Fruit fly (Drosophila melanogaster) whole organism, prepupa: ENCODE data around the gene CG11380.

Experiments used
- CG10631 ChIP-seq: fragments of 200-800 bp; sonication (Bioruptor generic); optimal IDR thresholded peaks from 2 replicates; lab custom pipeline; 2016; ENCODE audit warnings: missing biosample characterization, missing genetic modification characterization
- CG10669 ChIP-seq: fragments of 200-800 bp; sonication (Bioruptor generic); optimal IDR thresholded peaks from 3 replicates; lab custom pipeline; 2018; ENCODE audit warnings: missing biosample characterization, mild to moderate bottlenecking, missing genetic modification characterization, moderate library complexity
- CG11762 ChIP-seq: fragments of 200-800 bp; sonication (Bioruptor generic); optimal IDR thresholded peaks from 3 replicates; lab custom pipeline; 2016; ENCODE audit warnings: missing biosample characterization, missing genetic modification characterization; ENCODE audit not compliant: insufficient read depth
- CG15336 ChIP-seq: fragments of 200-800 bp; sonication (Bioruptor generic); IDR thresholded peaks from 2 replicates; pipeline ENCODE4 v1.3.6; 2022; ENCODE audit warnings: missing biosample characterization, missing genetic modification characterization
- CG1621 ChIP-seq: fragments of 200-800 bp; sonication (Bioruptor generic); optimal IDR thresholded peaks from 3 replicates; lab custom pipeline; 2018; ENCODE audit warnings: missing biosample characterization, mild to moderate bottlenecking, missing genetic modification characterization
- CG16779 ChIP-seq: fragments of 200-800 bp; sonication (Bioruptor generic); optimal IDR thresholded peaks from 3 replicates; lab custom pipeline; 2017; ENCODE audit warnings: missing biosample characterization, mild to moderate bottlenecking, missing genetic modification characterization
- CG3032 ChIP-seq: fragments of 200-800 bp; optimal IDR thresholded peaks from 2 replicates; lab custom pipeline; 2019; ENCODE audit warnings: missing biosample characterization, mild to moderate bottlenecking, missing genetic modification characterization, moderate library complexity
- CG31627 ChIP-seq: fragments of 200-800 bp; sonication (Bioruptor generic); optimal IDR thresholded peaks from 3 replicates; lab custom pipeline; 2016; ENCODE audit warnings: missing biosample characterization, missing genetic modification characterization
- CG32006 ChIP-seq: fragments of 200-800 bp; sonication (Bioruptor generic); optimal IDR thresholded peaks from 3 replicates; lab custom pipeline; 2017; ENCODE audit warnings: missing biosample characterization, mild to moderate bottlenecking, missing genetic modification characterization
- CG3919 ChIP-seq: fragments of 200-800 bp; sonication (Bioruptor generic); optimal IDR thresholded peaks from 3 replicates; lab custom pipeline; 2016; ENCODE audit warnings: missing biosample characterization, missing genetic modification characterization
- CG6163 ChIP-seq: fragments of 200-800 bp; sonication (Bioruptor generic); IDR thresholded peaks from 3 replicates; pipeline ENCODE4 v1.3.6; 2022; ENCODE audit warnings: missing biosample characterization, missing genetic modification characterization
- CG6808 ChIP-seq: fragments of 200-800 bp; sonication (Bioruptor generic); optimal IDR thresholded peaks from 3 replicates; lab custom pipeline; 2017; ENCODE audit warnings: missing biosample characterization, missing genetic modification characterization, mild to moderate bottlenecking, moderate library complexity, missing genetic modification reagents
- CG7368 ChIP-seq: fragments of 200-800 bp; sonication (Bioruptor generic); optimal IDR thresholded peaks from 3 replicates; lab custom pipeline; 2016; ENCODE audit warnings: missing biosample characterization, missing genetic modification characterization
- CG8119 ChIP-seq: fragments of 200-800 bp; sonication (Bioruptor generic); IDR thresholded peaks from 3 replicates; pipeline ENCODE4 v1.3.6; 2022; ENCODE audit warnings: missing biosample characterization, missing genetic modification characterization
- CG8319 ChIP-seq: fragments of 200-800 bp; sonication (Bioruptor generic); optimal IDR thresholded peaks from 3 replicates; lab custom pipeline; 2016; ENCODE audit warnings: missing biosample characterization, missing genetic modification characterization
- CG8632 ChIP-seq: fragments of 200-800 bp; sonication (Bioruptor generic); optimal IDR thresholded peaks from 3 replicates; lab custom pipeline; 2016; ENCODE audit warnings: missing biosample characterization, missing genetic modification characterization
- CG9139 ChIP-seq: fragments of 200-800 bp; sonication (Bioruptor generic); optimal IDR thresholded peaks from 3 replicates; lab custom pipeline; 2017; ENCODE audit warnings: missing biosample characterization, mild to moderate bottlenecking, missing genetic modification characterization
- Eip75B ChIP-seq: fragments of 200-800 bp; sonication (Bioruptor generic); optimal IDR thresholded peaks from 3 replicates; lab custom pipeline; 2016; ENCODE audit warnings: missing biosample characterization, missing genetic modification characterization
- Ets21C ChIP-seq: fragments of 200-800 bp; sonication (Bioruptor generic); optimal IDR thresholded peaks from 3 replicates; lab custom pipeline; 2016; ENCODE audit warnings: missing biosample characterization, missing genetic modification characterization
- Ets96B ChIP-seq: fragments of 200-800 bp; optimal IDR thresholded peaks from 2 replicates; lab custom pipeline; 2019; ENCODE audit warnings: missing biosample characterization, mild to moderate bottlenecking, missing genetic modification characterization, moderate library complexity
- Gug ChIP-seq: fragments of 200-800 bp; sonication (Bioruptor generic); IDR thresholded peaks from 2 replicates; pipeline ENCODE4 v1.3.6; 2022; ENCODE audit warnings: missing biosample characterization, missing genetic modification characterization
- Hr39 ChIP-seq: fragments of 200-800 bp; sonication (Bioruptor generic); optimal IDR thresholded peaks from 2 replicates; lab custom pipeline; 2016; ENCODE audit warnings: missing biosample characterization, missing genetic modification characterization
- Hr4 ChIP-seq: fragments of 200-800 bp; sonication (Bioruptor generic); optimal IDR thresholded peaks from 3 replicates; lab custom pipeline; 2016; ENCODE audit warnings: missing biosample characterization, missing genetic modification characterization
- Lpt ChIP-seq: fragments of 200-800 bp; sonication (Bioruptor generic); optimal IDR thresholded peaks from 3 replicates; lab custom pipeline; 2016; ENCODE audit warnings: missing biosample characterization, missing genetic modification characterization
- Met ChIP-seq: fragments of 200-800 bp; sonication (Bioruptor generic); optimal IDR thresholded peaks from 3 replicates; lab custom pipeline; 2016; ENCODE audit warnings: missing biosample characterization, missing genetic modification characterization
- OdsH ChIP-seq: fragments of 200-800 bp; sonication (Bioruptor generic); optimal IDR thresholded peaks from 3 replicates; lab custom pipeline; 2016; ENCODE audit warnings: missing biosample characterization, missing genetic modification characterization
- Smox ChIP-seq: fragments of 200-800 bp; sonication (Bioruptor generic); optimal IDR thresholded peaks from 3 replicates; lab custom pipeline; 2016; ENCODE audit warnings: missing biosample characterization, missing genetic modification characterization
- Sox102F ChIP-seq: fragments of 200-800 bp; sonication (Bioruptor generic); optimal IDR thresholded peaks from 2 replicates; lab custom pipeline; 2016; ENCODE audit warnings: missing biosample characterization, mild to moderate bottlenecking, missing genetic modification characterization
- Sox15 ChIP-seq: fragments of 200-800 bp; sonication (Bioruptor generic); optimal IDR thresholded peaks from 3 replicates; lab custom pipeline; 2016; ENCODE audit warnings: missing biosample characterization, missing genetic modification characterization
- achi ChIP-seq: fragments of 200-800 bp; sonication (Bioruptor generic); optimal IDR thresholded peaks from 3 replicates; lab custom pipeline; 2016; ENCODE audit warnings: missing biosample characterization, missing genetic modification characterization
- acj6 ChIP-seq: fragments of 200-800 bp; sonication (Bioruptor generic); optimal IDR thresholded peaks from 3 replicates; lab custom pipeline; 2016; ENCODE audit warnings: missing biosample characterization, missing genetic modification characterization
- cyc ChIP-seq: fragments of 200-800 bp; sonication (Bioruptor generic); optimal IDR thresholded peaks from 3 replicates; lab custom pipeline; 2016; ENCODE audit warnings: missing biosample characterization, missing genetic modification characterization
- dac ChIP-seq: fragments of 200-800 bp; sonication (Bioruptor generic); optimal IDR thresholded peaks from 2 replicates; lab custom pipeline; 2017; ENCODE audit warnings: missing biosample characterization, mild to moderate bottlenecking, missing genetic modification characterization
- dsx ChIP-seq: fragments of 200-800 bp; optimal IDR thresholded peaks from 3 replicates; lab custom pipeline; 2019; ENCODE audit warnings: missing biosample characterization, mild to moderate bottlenecking, missing genetic modification characterization, moderate library complexity; ENCODE audit not compliant: poor library complexity, severe bottlenecking
- eg ChIP-seq: fragments of 200-800 bp; sonication (Bioruptor generic); IDR thresholded peaks from 3 replicates; pipeline ENCODE4 v1.3.6; 2022; ENCODE audit warnings: missing biosample characterization, missing genetic modification characterization
- esn ChIP-seq: fragments of 200-800 bp; sonication (Bioruptor generic); optimal IDR thresholded peaks from 2 replicates; lab custom pipeline; 2016; ENCODE audit warnings: missing biosample characterization, mild to moderate bottlenecking, missing genetic modification characterization, moderate library complexity
- fd59A ChIP-seq: fragments of 200-800 bp; sonication (Bioruptor generic); optimal IDR thresholded peaks from 2 replicates; lab custom pipeline; 2017; ENCODE audit warnings: missing biosample characterization, mild to moderate bottlenecking, missing genetic modification characterization, missing genetic modification reagents
- fd85E ChIP-seq: fragments of 200-800 bp; sonication (Bioruptor generic); optimal IDR thresholded peaks from 3 replicates; lab custom pipeline; 2016; ENCODE audit warnings: missing biosample characterization, missing genetic modification characterization
- fkh ChIP-seq: fragments of 200-800 bp; sonication (Bioruptor generic); optimal IDR thresholded peaks from 3 replicates; lab custom pipeline; 2017; ENCODE audit warnings: missing biosample characterization, mild to moderate bottlenecking, missing genetic modification characterization, moderate library complexity
- net ChIP-seq: fragments of 200-800 bp; sonication (Bioruptor generic); optimal IDR thresholded peaks from 3 replicates; lab custom pipeline; 2016; ENCODE audit warnings: missing biosample characterization, missing genetic modification characterization
- pdm3 ChIP-seq: fragments of 200-800 bp; sonication (Bioruptor generic); optimal IDR thresholded peaks from 3 replicates; lab custom pipeline; 2016; ENCODE audit warnings: missing biosample characterization, missing genetic modification characterization
- salr ChIP-seq, 2 experiments: fragments of 200-800 bp; sonication (Bioruptor generic); optimal IDR thresholded peaks; 3 replicates each; lab custom pipeline; 2016 to 2018; ENCODE audit warnings: missing biosample characterization in 2 of 2, missing genetic modification characterization in 2 of 2, mild to moderate bottlenecking in 1 of 2
- spab ChIP-seq: fragments of 200-800 bp; sonication (Bioruptor generic); optimal IDR thresholded peaks from 2 replicates; lab custom pipeline; 2017; ENCODE audit warnings: missing biosample characterization, mild to moderate bottlenecking, missing genetic modification characterization, missing genetic modification reagents
- ss ChIP-seq, 2 experiments: fragments of 200-800 bp; sonication (Bioruptor generic); optimal IDR thresholded peaks; 2 replicates in 1 of 2; 3 replicates in 1 of 2; lab custom pipeline; 2017 to 2018; ENCODE audit warnings: mild to moderate bottlenecking in 2 of 2, missing biosample characterization in 2 of 2, missing genetic modification characterization in 2 of 2, moderate library complexity in 1 of 2
- svp ChIP-seq: fragments of 200-800 bp; sonication (Bioruptor generic); peaks from one replicate; lab custom pipeline; 2016; ENCODE audit warnings: missing biosample characterization, missing genetic modification characterization
- vri ChIP-seq: fragments of 200-800 bp; sonication (Bioruptor generic); optimal IDR thresholded peaks from 3 replicates; lab custom pipeline; 2016; ENCODE audit warnings: missing biosample characterization, mild to moderate bottlenecking, missing genetic modification characterization

The CG11380 gene

DNA sequence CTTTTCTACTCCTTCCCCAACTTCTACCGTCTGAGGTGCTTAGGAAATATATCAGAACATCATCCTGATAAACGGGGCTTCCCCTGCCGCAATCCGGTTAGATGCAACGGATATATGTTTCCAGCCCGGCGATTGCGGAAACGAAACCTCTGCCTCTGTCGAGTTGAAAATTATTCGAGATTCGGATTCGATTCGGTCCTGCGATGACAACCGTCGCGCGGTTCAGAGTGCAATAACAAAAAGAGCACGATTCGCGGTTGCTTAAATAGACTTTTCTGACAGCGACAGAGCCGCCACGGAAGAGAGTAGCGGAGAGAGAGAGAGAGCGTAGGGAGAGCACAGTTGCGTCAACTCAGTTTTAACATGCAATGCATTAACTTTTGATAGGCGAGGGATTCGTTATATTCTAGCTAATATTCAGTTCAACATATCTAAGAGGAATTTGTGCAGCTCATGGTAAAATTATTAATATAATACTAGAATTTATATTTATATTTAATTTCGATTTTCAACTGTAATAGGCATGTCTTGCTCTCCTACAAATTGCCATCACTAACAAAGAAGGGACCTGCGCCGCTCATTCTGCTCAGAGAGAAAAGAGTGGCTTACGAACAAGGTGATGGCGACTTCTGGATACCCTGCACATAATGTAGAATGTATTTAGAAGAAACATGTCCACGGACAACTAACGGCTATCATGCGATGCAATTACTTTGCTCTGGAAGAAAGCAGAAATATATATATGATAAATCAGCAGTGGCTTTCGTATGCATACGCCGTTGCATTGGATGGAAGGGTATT lies 43.9 kb downstream of the CG11380 start (continued):
- peak; percentile 84 for TF ChIP-seq CG31627
- peak; percentile 86 for TF ChIP-seq CG1621 (tag; lab: Kevin White, UChicago)
- peak; percentile 81 for TF ChIP-seq Ets96B (tag; lab: Kevin White, UChicago)
- TF ChIP-seq CG8632 (GFP tag; lab: Kevin White, UChicago): peak; percentile 86
- peak; percentile 86 for TF ChIP-seq Hr4 (GFP tag; lab: Kevin White, UChicago)
- peak; percentile 82 for TF ChIP-seq Smox (GFP tag; lab: Kevin White, UChicago)
- peak; percentile 77 for TF ChIP-seq dac (GFP tag; lab: Kevin White, UChicago)
- peak; percentile 85 for TF ChIP-seq achi (GFP tag; lab: Kevin White, UChicago)
- peak; percentile 76 for TF ChIP-seq spab (GFP tag; lab: Kevin White, UChicago)
- peak; percentile 87 for TF ChIP-seq dsx (GFP tag; lab: Kevin White, UChicago)
- peak; percentile 84 for TF ChIP-seq pdm3 (GFP tag; lab: Kevin White, UChicago)
- TF ChIP-seq CG7368 (GFP tag; lab: Kevin White, UChicago): peak; percentile 66
- TF ChIP-seq OdsH (GFP tag; lab: Kevin White, UChicago): peak; percentile 79
- peak; percentile 83 for TF ChIP-seq CG3032 (tag; lab: Kevin White, UChicago)
- peak; percentile 83 for TF ChIP-seq eg (GFP tag; lab: Robert Waterston, UW)
- TF ChIP-seq CG6163: peak; percentile 92
- peak; percentile 86 for TF ChIP-seq Eip75B (GFP tag; lab: Kevin White, UChicago)
- TF ChIP-seq salr (GFP tag; optimal IDR thresholded peaks at IDR 0.05; lab: Kevin White, UChicago): peak; percentile 60 to 84
- peak; percentile 49 for TF ChIP-seq CG8319 (GFP tag; lab: Kevin White, UChicago)
- TF ChIP-seq CG10631 (GFP tag; lab: Kevin White, UChicago): peak; percentile 84
- peak; percentile 67 for TF ChIP-seq CG16779
- TF ChIP-seq Sox15 (GFP tag; lab: Kevin White, UChicago): peak; percentile 52
- peak; percentile 49 for TF ChIP-seq CG11762

dm6 chrX:1235618-1236006 lies 44.5 kb downstream of the CG11380 start:
- no peak for TF ChIP-seq Ets21C
- TF ChIP-seq CG16779: no peak
- no peak for TF ChIP-seq Sox15 (GFP tag; lab: Kevin White, UChicago)
- TF ChIP-seq Hr39: no peak
- TF ChIP-seq ss (GFP tag; optimal IDR thresholded peaks at IDR 0.05; lab: Kevin White, UChicago): no peak
- no peak for TF ChIP-seq CG10669 (GFP tag; lab: Kevin White, UChicago)
- no peak for TF ChIP-seq CG3032 (tag; lab: Kevin White, UChicago)
- TF ChIP-seq Lpt (GFP tag; lab: Kevin White, UChicago): no peak
- TF ChIP-seq Smox (GFP tag; lab: Kevin White, UChicago): no peak
- no peak for TF ChIP-seq CG11762
- TF ChIP-seq net: no peak
- no peak for TF ChIP-seq salr (GFP tag; optimal IDR thresholded peaks at IDR 0.05; lab: Kevin White, UChicago)
- TF ChIP-seq vri (GFP tag; lab: Kevin White, UChicago): no peak
- TF ChIP-seq cyc: no peak
- TF ChIP-seq CG6808 (GFP tag; lab: Kevin White, UChicago): no peak
- TF ChIP-seq achi (GFP tag; lab: Kevin White, UChicago): no peak
- TF ChIP-seq CG31627: no peak
- TF ChIP-seq CG15336 (GFP tag; lab: Robert Waterston, UW): no peak
- TF ChIP-seq CG8119 (GFP tag; lab: Robert Waterston, UW): no peak
- TF ChIP-seq, all 60 proteins: peak for 0

dm6 chrX:1236475-1236874 lies 45.4 kb downstream of the CG11380 start, which contains the start of gene CG3638:
Gene CG3638 (minus strand): TSS chrX:1236684.
- peak; percentile 16 for TF ChIP-seq Hr39
- TF ChIP-seq Sox102F: no peak
- TF ChIP-seq esn (GFP tag; lab: Kevin White, UChicago): no peak
- TF ChIP-seq CG10631 (GFP tag; lab: Kevin White, UChicago): no peak
- peak; percentile 26 for TF ChIP-seq svp (GFP tag; lab: Kevin White, UChicago)
- TF ChIP-seq CG9139 (GFP tag; lab: Kevin White, UChicago): no peak
- no peak for TF ChIP-seq eg (GFP tag; lab: Robert Waterston, UW)
- no peak for TF ChIP-seq CG8632 (GFP tag; lab: Kevin White, UChicago)
- TF ChIP-seq CG15336 (GFP tag; lab: Robert Waterston, UW): no peak
- no peak for TF ChIP-seq fd85E
- TF ChIP-seq CG32006 (GFP tag; lab: Kevin White, UChicago): no peak
- no peak for TF ChIP-seq Ets96B (tag; lab: Kevin White, UChicago)
- no peak for TF ChIP-seq fkh (GFP tag; lab: Kevin White, UChicago)
- no peak for TF ChIP-seq achi (GFP tag; lab: Kevin White, UChicago)
- TF ChIP-seq acj6 (GFP tag; lab: Kevin White, UChicago): no peak
- no peak for TF ChIP-seq Gug (GFP tag; lab: Robert Waterston, UW)
- no peak for TF ChIP-seq fd59A (GFP tag; lab: Kevin White, UChicago)
- TF ChIP-seq Met (GFP tag; lab: Kevin White, UChicago): no peak
- TF ChIP-seq dac (GFP tag; lab: Kevin White, UChicago): no peak
- peak; percentile 12 for TF ChIP-seq CG3919 (GFP tag; lab: Kevin White, UChicago)
